Fruit fly (Drosophila melanogaster) whole organism, embryonic: Measurements from ENCODE around the gene CG13720.

Experiments
- Antp ChIP-seq: fragments of 200-800 bp; sonication (Bioruptor generic); optimal IDR thresholded peaks from 3 replicates; lab custom pipeline; 2016; ENCODE audit warnings: missing biosample characterization, missing genetic modification characterization
- Atf-2 ChIP-seq: fragments of 200-800 bp; sonication (Bioruptor generic); optimal IDR thresholded peaks from 2 replicates; lab custom pipeline; 2016; ENCODE audit warnings: missing biosample characterization, missing genetic modification characterization
- CG10321 ChIP-seq: fragments of 200-800 bp; sonication (Bioruptor generic); IDR thresholded peaks from 2 replicates; pipeline ENCODE4 v1.3.6; 2022; ENCODE audit warnings: missing biosample characterization, missing genetic modification characterization
- CG11456 ChIP-seq: fragments of 200-800 bp; sonication (Bioruptor generic); IDR thresholded peaks from 3 replicates; pipeline ENCODE4 v1.3.6; 2022; ENCODE audit warnings: missing biosample characterization, missing genetic modification characterization
- CG12155 ChIP-seq: fragments of 200-800 bp; sonication (Bioruptor generic); optimal IDR thresholded peaks from 3 replicates; lab custom pipeline; 2016; ENCODE audit warnings: missing biosample characterization, missing genetic modification characterization
- CG16779 ChIP-seq: fragments of 200-800 bp; sonication (Bioruptor generic); IDR thresholded peaks from 2 replicates; pipeline ENCODE4 v1.3.6; 2022; ENCODE audit warnings: missing biosample characterization, missing genetic modification characterization
- CG17385 ChIP-seq: fragments of 200-800 bp; sonication (Bioruptor generic); optimal IDR thresholded peaks from 3 replicates; lab custom pipeline; 2018; ENCODE audit warnings: missing biosample characterization, mild to moderate bottlenecking, missing genetic modification characterization
- CG1792 ChIP-seq: fragments of 200-800 bp; sonication (Bioruptor generic); optimal IDR thresholded peaks from 2 replicates; lab custom pipeline; 2016; ENCODE audit warnings: missing biosample characterization, missing genetic modification characterization
- CG32767 ChIP-seq: fragments of 200-800 bp; sonication (Bioruptor generic); IDR thresholded peaks from 2 replicates; pipeline ENCODE4 v1.3.6; 2022; ENCODE audit warnings: missing biosample characterization, missing genetic modification characterization
- CG3995 ChIP-seq: fragments of 200-800 bp; sonication (Bioruptor generic); optimal IDR thresholded peaks from 3 replicates; lab custom pipeline; 2016; ENCODE audit warnings: missing biosample characterization, missing genetic modification characterization
- CG4282 ChIP-seq: fragments of 200-800 bp; sonication (Bioruptor generic); optimal IDR thresholded peaks from 2 replicates; lab custom pipeline; 2016; ENCODE audit warnings: missing biosample characterization, missing genetic modification characterization
- CG6813 ChIP-seq: fragments of 200-800 bp; sonication (Bioruptor generic); optimal IDR thresholded peaks from 2 replicates; lab custom pipeline; 2017; ENCODE audit warnings: missing biosample characterization, missing genetic modification characterization, mild to moderate bottlenecking, moderate library complexity, missing genetic modification reagents
- CG7556 ChIP-seq: fragments of 200-800 bp; sonication (Bioruptor generic); optimal IDR thresholded peaks from 2 replicates; lab custom pipeline; 2017; ENCODE audit warnings: missing biosample characterization, mild to moderate bottlenecking, missing genetic modification characterization
- CG8089 ChIP-seq: fragments of 200-800 bp; sonication (Bioruptor generic); optimal IDR thresholded peaks from 3 replicates; lab custom pipeline; 2016; ENCODE audit warnings: missing biosample characterization, missing genetic modification characterization
- CG9609 ChIP-seq: fragments of 200-800 bp; sonication (Bioruptor generic); optimal IDR thresholded peaks from 3 replicates; lab custom pipeline; 2016; ENCODE audit warnings: missing biosample characterization, missing genetic modification characterization
- CG9727 ChIP-seq: fragments of 200-800 bp; sonication (Bioruptor generic); optimal IDR thresholded peaks from 3 replicates; lab custom pipeline; 2017; ENCODE audit warnings: missing biosample characterization, mild to moderate bottlenecking, missing genetic modification characterization
- D ChIP-seq, 2 experiments: fragments of 200-800 bp in 1 of 2; fragments of >200 bp in 1 of 2; sonication (Bioruptor generic) in 1 of 2; optimal IDR thresholded peaks; 2 replicates in 1 of 2; 3 replicates in 1 of 2; lab custom pipeline; 2017; ENCODE audit warnings: mild to moderate bottlenecking in 1 of 2, missing biosample characterization in 1 of 2, missing genetic modification characterization in 1 of 2, missing genetic modification reagents in 1 of 2
- D19B ChIP-seq: fragments of 200-800 bp; sonication (Bioruptor generic); optimal IDR thresholded peaks from 2 replicates; lab custom pipeline; 2017; ENCODE audit warnings: missing biosample characterization, mild to moderate bottlenecking, missing genetic modification characterization
- Dbx ChIP-seq: fragments of 200-800 bp; sonication (Bioruptor generic); IDR thresholded peaks from 3 replicates; pipeline ENCODE4 v1.3.6; 2022; ENCODE audit warnings: missing biosample characterization, missing genetic modification characterization
- E2f1 ChIP-seq: fragments of 200-800 bp; sonication (Bioruptor generic); IDR thresholded peaks from 2 replicates; pipeline ENCODE4 v1.3.6; 2022; ENCODE audit warnings: missing biosample characterization, missing genetic modification characterization
- Eip74EF ChIP-seq, 2 experiments: fragments of 200-800 bp in 1 of 2; fragments of >200 bp in 1 of 2; sonication (Bioruptor generic) in 1 of 2; optimal IDR thresholded peaks; 2 replicates each; lab custom pipeline; 2017 to 2019; ENCODE audit warnings: missing biosample characterization in 2 of 2, missing genetic modification characterization in 2 of 2, mild to moderate bottlenecking in 1 of 2, moderate library complexity in 1 of 2
- Hr78 ChIP-seq, 2 experiments: fragments of 200-800 bp in 1 of 2; fragments of >200 bp in 1 of 2; sonication (Bioruptor generic) in 1 of 2; optimal IDR thresholded peaks; 2 replicates each; lab custom pipeline; 2017 to 2019; ENCODE audit warnings: missing biosample characterization in 2 of 2, missing genetic modification characterization in 2 of 2, mild to moderate bottlenecking in 1 of 2, moderate library complexity in 1 of 2
- Lpt ChIP-seq: fragments of >200 bp; optimal IDR thresholded peaks from 2 replicates; lab custom pipeline; 2018; ENCODE audit warnings: missing biosample characterization, missing genetic modification characterization
- Mes4 ChIP-seq: fragments of 200-800 bp; sonication (Bioruptor generic); optimal IDR thresholded peaks from 2 replicates; lab custom pipeline; 2016; ENCODE audit warnings: missing biosample characterization, missing genetic modification characterization
- bsh ChIP-seq, 2 experiments: fragments of 200-800 bp; sonication (Bioruptor generic); optimal IDR thresholded peaks; 2 replicates each; lab custom pipeline; 2017 to 2018; ENCODE audit warnings: mild to moderate bottlenecking in 2 of 2, missing biosample characterization in 2 of 2, missing genetic modification characterization in 2 of 2, moderate library complexity in 1 of 2
- btn ChIP-seq: fragments of 200-800 bp; sonication (Bioruptor generic); optimal IDR thresholded peaks from 2 replicates; lab custom pipeline; 2016; ENCODE audit warnings: missing biosample characterization, missing genetic modification characterization
- crol ChIP-seq: fragments of 200-800 bp; sonication (Bioruptor generic); IDR thresholded peaks from 2 replicates; pipeline ENCODE4 v1.3.6; 2022; ENCODE audit warnings: missing biosample characterization, missing genetic modification characterization
- dmrt11E ChIP-seq: fragments of 200-800 bp; sonication (Bioruptor generic); optimal IDR thresholded peaks from 3 replicates; lab custom pipeline; 2018; ENCODE audit warnings: missing biosample characterization, mild to moderate bottlenecking, missing genetic modification characterization, moderate library complexity
- dysf ChIP-seq: fragments of 200-800 bp; sonication (Bioruptor generic); IDR thresholded peaks from 3 replicates; pipeline ENCODE4 v1.3.6; 2022; ENCODE audit warnings: missing biosample characterization, missing genetic modification characterization
- esg ChIP-seq: fragments of 200-800 bp; sonication (Bioruptor generic); conservative IDR thresholded peaks from 2 replicates; pipeline ENCODE4 v1.3.6; 2022; ENCODE audit warnings: missing biosample characterization, missing genetic modification characterization
- eve ChIP-seq, 2 experiments: fragments of >200 bp; optimal IDR thresholded peaks; 2 replicates each; lab custom pipeline; 2017; ENCODE audit warnings: missing biosample characterization in 2 of 2, missing genetic modification characterization in 2 of 2
- eyg ChIP-seq: fragments of 200-800 bp; sonication (Bioruptor generic); optimal IDR thresholded peaks from 3 replicates; lab custom pipeline; 2016; ENCODE audit warnings: missing biosample characterization, missing genetic modification characterization
- fd3F ChIP-seq: fragments of 200-800 bp; sonication (Bioruptor generic); optimal IDR thresholded peaks from 2 replicates; lab custom pipeline; 2018; ENCODE audit warnings: missing biosample characterization, mild to moderate bottlenecking, missing genetic modification characterization, moderate library complexity
- nau ChIP-seq: fragments of 200-800 bp; sonication (Bioruptor generic); optimal IDR thresholded peaks from 3 replicates; lab custom pipeline; 2017; ENCODE audit warnings: missing biosample characterization, mild to moderate bottlenecking, missing genetic modification characterization, missing genetic modification reagents
- oc ChIP-seq: fragments of 200-800 bp; sonication (Bioruptor generic); optimal IDR thresholded peaks from 2 replicates; lab custom pipeline; 2018; ENCODE audit warnings: missing biosample characterization, mild to moderate bottlenecking, missing genetic modification characterization, moderate library complexity
- rib ChIP-seq: fragments of 200-800 bp; sonication (Bioruptor generic); IDR thresholded peaks from 2 replicates; pipeline ENCODE4 v1.3.6; 2022; ENCODE audit warnings: missing biosample characterization, missing genetic modification characterization
- run ChIP-seq: fragments of 200-800 bp; sonication (Bioruptor generic); optimal IDR thresholded peaks from 3 replicates; lab custom pipeline; 2018; ENCODE audit warnings: missing biosample characterization, mild to moderate bottlenecking, missing genetic modification characterization
- sisA ChIP-seq: fragments of 200-800 bp; sonication (Bioruptor generic); IDR thresholded peaks from 2 replicates; pipeline ENCODE4 v1.3.6; 2022; ENCODE audit warnings: missing biosample characterization, missing genetic modification characterization
- so ChIP-seq: fragments of 200-800 bp; sonication (Bioruptor generic); IDR thresholded peaks from 3 replicates; pipeline ENCODE4 v1.3.6; 2022; ENCODE audit warnings: missing biosample characterization, missing genetic modification characterization
- tap ChIP-seq: fragments of 200-800 bp; optimal IDR thresholded peaks from 3 replicates; lab custom pipeline; 2019; ENCODE audit warnings: missing biosample characterization, mild to moderate bottlenecking, missing genetic modification characterization, moderate library complexity
- tgo ChIP-seq: fragments of 200-800 bp; sonication (Bioruptor generic); IDR thresholded peaks from 3 replicates; pipeline ENCODE4 v1.3.6; 2022; ENCODE audit warnings: missing biosample characterization, missing genetic modification characterization
- tna ChIP-seq: fragments of 200-800 bp; sonication (Bioruptor generic); IDR thresholded peaks from 2 replicates; pipeline ENCODE4 v1.3.6; 2022; ENCODE audit warnings: missing biosample characterization, missing genetic modification characterization; ENCODE audit not compliant: partially characterized antibody
- trem ChIP-seq: fragments of 200-800 bp; optimal IDR thresholded peaks from 3 replicates; lab custom pipeline; 2019; ENCODE audit warnings: missing biosample characterization, mild to moderate bottlenecking, missing genetic modification characterization, moderate library complexity
- unc-4 ChIP-seq: fragments of 200-800 bp; sonication (Bioruptor generic); IDR thresholded peaks from 2 replicates; pipeline ENCODE4 v1.3.6; 2022; ENCODE audit warnings: missing biosample characterization, missing genetic modification characterization; ENCODE audit not compliant: partially characterized antibody
- usp ChIP-seq: fragments of >200 bp; optimal IDR thresholded peaks from 2 replicates; lab custom pipeline; 2017; ENCODE audit warnings: missing biosample characterization, missing genetic modification characterization
- wor ChIP-seq: fragments of 200-800 bp; sonication (Bioruptor generic); IDR thresholded peaks from 2 replicates; pipeline ENCODE4 v1.3.6; 2022; ENCODE audit warnings: missing biosample characterization, missing genetic modification characterization

CG13720 gene

dm6 chr3L:4472768-4473167 lies 27.5 kb downstream of the CG13720 start, which contains the start of gene CG11349 (continued):
- TF ChIP-seq esg (GFP tag; lab: Robert Waterston, UW), result no peak
- TF ChIP-seq sisA, result no peak
- no peak for TF ChIP-seq bsh (GFP tag; optimal IDR thresholded peaks at IDR 0.05; lab: Kevin White, UChicago)
- no peak for TF ChIP-seq CG4282

dm6 chr3L:4471449-4471848 lies 28.9 kb downstream of the CG13720 start, which contains the start of gene CG32248:
TSS of gene CG32248 (plus strand) at chr3L:4471749.
- TF ChIP-seq eyg, result no peak
- no peak for TF ChIP-seq CG32767 (GFP tag; lab: Robert Waterston, UW)
- no peak for TF ChIP-seq CG6813
- no peak for TF ChIP-seq Dbx (GFP tag; lab: Robert Waterston, UW)
- no peak for TF ChIP-seq Antp (GFP tag; lab: Kevin White, UChicago)
- TF ChIP-seq rib (GFP tag; lab: Robert Waterston, UW), result no peak
- TF ChIP-seq CG11456, result no peak

- TF ChIP-seq E2f1 (no peak), tna (GFP tag; lab: Robert Waterston, UW) (no peak)
These were observed 30.6 kb downstream of the CG13720 start, which contains the start of gene CG32249 for dm6 chr3L:4469701-4470100. TSS of gene CG32249 (plus strand) at chr3L:4470001.

- no peak for TF ChIP-seq dmrt11E (tag; lab: Kevin White, UChicago)
- no peak for TF ChIP-seq Mes4 (GFP tag; lab: Kevin White, UChicago)
- TF ChIP-seq CG9727 (GFP tag; lab: Kevin White, UChicago), result no peak
- TF ChIP-seq rib (GFP tag; lab: Robert Waterston, UW), result no peak
- no peak for TF ChIP-seq crol
- TF ChIP-seq D (optimal IDR thresholded peaks at IDR 0.05; lab: Kevin White, UChicago), result no peak
- TF ChIP-seq D (GFP tag; optimal IDR thresholded peaks at IDR 0.05; lab: Kevin White, UChicago), result no peak
- no peak for TF ChIP-seq oc (tag; lab: Kevin White, UChicago)
- TF ChIP-seq Lpt (GFP tag; lab: Kevin White, UChicago), result no peak
- no peak for TF ChIP-seq D19B (GFP tag; lab: Kevin White, UChicago)
- TF ChIP-seq fd3F, result no peak
- no peak for TF ChIP-seq dysf (GFP tag; lab: Robert Waterston, UW)
- no peak for TF ChIP-seq unc-4 (GFP tag; lab: Robert Waterston, UW)
- no peak for TF ChIP-seq so (GFP tag; lab: Robert Waterston, UW)
- no peak for TF ChIP-seq CG16779 (GFP tag; lab: Robert Waterston, UW)
- TF ChIP-seq CG9609, result no peak
- no peak for TF ChIP-seq Atf-2 (GFP tag; lab: Kevin White, UChicago)
- TF ChIP-seq CG17385, result no peak
- TF ChIP-seq btn (GFP tag; lab: Kevin White, UChicago), result no peak
- no peak for TF ChIP-seq CG8089 (GFP tag; lab: Kevin White, UChicago)
These were observed 33.8 kb downstream of the CG13720 start, which contains the start of gene CG32241 for dm6 chr3L:4466530-4466929. TSS of gene CG32241 (minus strand) at chr3L:4466630.

- no peak for TF ChIP-seq run (tag; lab: Kevin White, UChicago)
- no peak for TF ChIP-seq tgo
- no peak for TF ChIP-seq trem (tag; lab: Kevin White, UChicago)
- TF ChIP-seq CG3995 (GFP tag; lab: Kevin White, UChicago), result no peak
- no peak for TF ChIP-seq nau
- TF ChIP-seq Eip74EF (GFP tag; optimal IDR thresholded peaks at IDR 0.05; lab: Kevin White, UChicago), result no peak
- no peak for TF ChIP-seq CG7556 (GFP tag; lab: Kevin White, UChicago)
- no peak for TF ChIP-seq usp
- no peak for TF ChIP-seq tap (tag; lab: Kevin White, UChicago)
- TF ChIP-seq Hr78 (GFP tag; optimal IDR thresholded peaks at IDR 0.05; lab: Kevin White, UChicago), result peak in 1 of 2 experiments; percentile 78
- no peak for TF ChIP-seq wor
- no peak for TF ChIP-seq CG12155 (GFP tag; lab: Kevin White, UChicago)
- no peak for TF ChIP-seq CG10321 (GFP tag; lab: Robert Waterston, UW)
- no peak for TF ChIP-seq eve (GFP tag; optimal IDR thresholded peaks at IDR 0.05; lab: Kevin White, UChicago)
- TF ChIP-seq CG1792 (GFP tag; lab: Kevin White, UChicago), result no peak
These were observed 36.5 kb downstream of the CG13720 start, which contains the start of gene CG15024 for dm6 chr3L:4463773-4464301. TSS of gene CG15024 (minus strand) at chr3L:4463823.
